Worm (Caenorhabditis elegans) whole organism, L1 larva: ENCODE results near the gene F22D3.4.
A peak's percentile ranks its signal among the peaks of the same experiment; 100 is the strongest.

Source experiments
- C16A3.4 ChIP-seq: fragments of 150-350 bp; optimal IDR thresholded peaks from 2 replicates; lab custom pipeline; 2014; ENCODE audit warnings: missing biosample characterization, missing genetic modification characterization
- Y116A8C.19 ChIP-seq: sonication (generic microtip); optimal IDR thresholded peaks from 2 replicates; lab custom pipeline; 2016; ENCODE audit warnings: missing compliant biosample characterization, missing genetic modification characterization, borderline replicate concordance
- aly-2 ChIP-seq: fragments of 150-350 bp; optimal IDR thresholded peaks from 2 replicates; lab custom pipeline; 2014; ENCODE audit warnings: missing biosample characterization, missing genetic modification characterization
- ama-1 ChIP-seq: fragments of 150-350 bp; optimal IDR thresholded peaks from 2 replicates; lab custom pipeline; 2014
- ceh-82 ChIP-seq, 3 experiments: fragments of 150-350 bp in 1 of 3; sonication (generic microtip) in 2 of 3; optimal IDR thresholded peaks; 2 replicates each; lab custom pipeline; 2014 to 2017; ENCODE audit warnings: missing biosample characterization in 3 of 3, missing genetic modification characterization in 3 of 3
- ceh-88 ChIP-seq: fragments of 200-800 bp; sonication (Bioruptor generic); IDR thresholded peaks from 2 replicates; pipeline ENCODE4 v1.3.6; 2022; ENCODE audit warnings: missing genetic modification characterization, missing compliant biosample characterization
- ceh-90 ChIP-seq: sonication (generic microtip); optimal IDR thresholded peaks from 2 replicates; lab custom pipeline; 2016; ENCODE audit warnings: missing genetic modification characterization, missing compliant biosample characterization
- dpl-1 ChIP-seq, 3 experiments: fragments of 150-350 bp in 2 of 3; sonication (generic microtip) in 1 of 3; optimal IDR thresholded peaks; 2 replicates each; lab custom pipeline; 2014 to 2017; ENCODE audit warnings: missing biosample characterization in 3 of 3, missing genetic modification characterization in 3 of 3, missing genetic modification reagents in 3 of 3
- efl-1 ChIP-seq, 4 experiments: fragments of 150-350 bp; optimal IDR thresholded peaks in 3 of 4; peaks in 1 of 4; 1 replicate in 1 of 4; 2 replicates in 3 of 4; lab custom pipeline; 2014; ENCODE audit warnings: missing biosample characterization in 2 of 4, missing genetic modification characterization in 2 of 4, missing genetic modification reagents in 2 of 4
- efl-3 ChIP-seq: fragments of 200-800 bp; sonication (Bioruptor generic); optimal IDR thresholded peaks from 2 replicates; lab custom pipeline; 2018; ENCODE audit warnings: mild to moderate bottlenecking, missing genetic modification characterization, missing compliant biosample characterization
- egl-27 ChIP-seq, 2 experiments: fragments of 150-350 bp in 1 of 2; sonication (generic microtip); optimal IDR thresholded peaks; 3 replicates each; lab custom pipeline; 2017 to 2018; ENCODE audit warnings: missing biosample characterization in 2 of 2, missing genetic modification characterization in 2 of 2, missing genetic modification reagents in 2 of 2
- elt-2 ChIP-seq: sonication (generic microtip); optimal IDR thresholded peaks from 2 replicates; lab custom pipeline; 2016; ENCODE audit warnings: missing genetic modification characterization, mild to moderate bottlenecking, inconsistent platforms, missing compliant biosample characterization, missing genetic modification reagents
- elt-3 ChIP-seq, 6 experiments: fragments of 150-350 bp in 1 of 6; sonication (generic microtip); optimal IDR thresholded peaks; 2 replicates each; lab custom pipeline; 2017 to 2018; ENCODE audit warnings: missing biosample characterization in 6 of 6, missing genetic modification characterization in 6 of 6, inconsistent platforms in 1 of 6
- fkh-4 ChIP-seq: sonication (generic microtip); optimal IDR thresholded peaks from 2 replicates; lab custom pipeline; 2016; ENCODE audit warnings: missing compliant biosample characterization, missing genetic modification characterization, borderline replicate concordance
- fos-1 ChIP-seq: fragments of 150-350 bp; optimal IDR thresholded peaks from 2 replicates; lab custom pipeline; 2014; ENCODE audit warnings: missing biosample characterization, missing genetic modification characterization
- grh-1 ChIP-seq: fragments of 200-800 bp; sonication (Bioruptor generic); IDR thresholded peaks from 2 replicates; pipeline ENCODE4 v1.3.6; 2022; ENCODE audit warnings: missing genetic modification reagents, missing genetic modification characterization, missing compliant biosample characterization
- hlh-17 ChIP-seq: fragments of 200-800 bp; sonication (Bioruptor generic); optimal IDR thresholded peaks from 2 replicates; lab custom pipeline; 2018; ENCODE audit warnings: missing genetic modification characterization, mild to moderate bottlenecking, missing compliant biosample characterization, moderate library complexity, borderline replicate concordance
- hlh-4 ChIP-seq: sonication (generic microtip); optimal IDR thresholded peaks from 2 replicates; lab custom pipeline; 2016; ENCODE audit warnings: mild to moderate bottlenecking, missing genetic modification characterization, missing compliant biosample characterization
- lin-13 ChIP-seq: fragments of 150-350 bp; optimal IDR thresholded peaks from 2 replicates; lab custom pipeline; 2014; ENCODE audit warnings: missing biosample characterization, missing genetic modification reagents, missing genetic modification characterization
- lin-35 ChIP-seq, 2 experiments: fragments of 150-350 bp; optimal IDR thresholded peaks; 2 replicates each; lab custom pipeline; 2014; ENCODE audit warnings: missing biosample characterization in 2 of 2, missing genetic modification characterization in 2 of 2, missing genetic modification reagents in 2 of 2
- lin-39 ChIP-seq: fragments of 150-350 bp; optimal IDR thresholded peaks from 2 replicates; lab custom pipeline; 2014; ENCODE audit warnings: missing biosample characterization, missing genetic modification reagents, missing genetic modification characterization
- lir-3 ChIP-seq: sonication (generic microtip); optimal IDR thresholded peaks from 2 replicates; lab custom pipeline; 2016; ENCODE audit warnings: mild to moderate bottlenecking, missing genetic modification characterization, moderate library complexity, missing compliant biosample characterization; ENCODE audit not compliant: poor library complexity
- lsy-2 ChIP-seq, 2 experiments: fragments of 150-350 bp; optimal IDR thresholded peaks; 2 replicates each; lab custom pipeline; 2014; ENCODE audit warnings: missing biosample characterization in 2 of 2, missing genetic modification characterization in 2 of 2
- mab-9 ChIP-seq: fragments of 200-800 bp; sonication (Bioruptor generic); IDR thresholded peaks from 2 replicates; pipeline ENCODE4 v1.3.6; 2022; ENCODE audit warnings: missing genetic modification reagents, missing genetic modification characterization, missing compliant biosample characterization
- mef-2 ChIP-seq: fragments of 150-350 bp; optimal IDR thresholded peaks from 2 replicates; lab custom pipeline; 2014; ENCODE audit warnings: missing biosample characterization, missing genetic modification characterization
- nhr-20 ChIP-seq: sonication (generic microtip); optimal IDR thresholded peaks from 2 replicates; lab custom pipeline; 2016; ENCODE audit warnings: mild to moderate bottlenecking, missing genetic modification characterization, missing compliant biosample characterization
- nhr-28 ChIP-seq: fragments of 150-350 bp; optimal IDR thresholded peaks from 2 replicates; lab custom pipeline; 2014; ENCODE audit warnings: missing biosample characterization, missing genetic modification characterization
- nhr-47 ChIP-seq: sonication (generic microtip); optimal IDR thresholded peaks from 2 replicates; lab custom pipeline; 2016; ENCODE audit warnings: mild to moderate bottlenecking, missing genetic modification characterization, moderate library complexity, missing compliant biosample characterization
- nhr-85 ChIP-seq: sonication (generic microtip); peaks from one replicate; lab custom pipeline; 2016; ENCODE audit warnings: missing genetic modification characterization, inconsistent platforms, missing compliant biosample characterization
- pax-3 ChIP-seq: fragments of 200-800 bp; sonication (Bioruptor generic); optimal IDR thresholded peaks from 2 replicates; lab custom pipeline; 2018; ENCODE audit warnings: mild to moderate bottlenecking, missing genetic modification characterization, moderate library complexity, missing compliant biosample characterization
- rnt-1 ChIP-seq: sonication (generic microtip); optimal IDR thresholded peaks from 2 replicates; lab custom pipeline; 2016; ENCODE audit warnings: mild to moderate bottlenecking, missing genetic modification characterization, moderate library complexity, missing compliant biosample characterization
- skn-1 ChIP-seq: fragments of 150-350 bp; optimal IDR thresholded peaks from 2 replicates; lab custom pipeline; 2014; ENCODE audit warnings: missing biosample characterization, missing genetic modification characterization
- snpc-4 ChIP-seq: fragments of 150-350 bp; optimal IDR thresholded peaks from 2 replicates; lab custom pipeline; 2014; ENCODE audit warnings: missing biosample characterization, missing genetic modification characterization
- snu-23 ChIP-seq: sonication (generic microtip); optimal IDR thresholded peaks from 2 replicates; lab custom pipeline; 2016; ENCODE audit warnings: missing genetic modification characterization, missing compliant biosample characterization
- swsn-7 ChIP-seq: sonication (generic microtip); optimal IDR thresholded peaks from 2 replicates; lab custom pipeline; 2016; ENCODE audit warnings: missing genetic modification characterization, missing compliant biosample characterization
- unc-130 ChIP-seq: fragments of 150-350 bp; optimal IDR thresholded peaks from 2 replicates; lab custom pipeline; 2017; ENCODE audit warnings: missing biosample characterization, missing genetic modification characterization, inconsistent platforms
- unc-30 ChIP-seq: sonication (generic microtip); optimal IDR thresholded peaks from 2 replicates; lab custom pipeline; 2017; ENCODE audit warnings: missing biosample characterization, missing genetic modification characterization
- unc-62 ChIP-seq: fragments of 150-350 bp; optimal IDR thresholded peaks from 2 replicates; lab custom pipeline; 2014; ENCODE audit warnings: missing biosample characterization, missing genetic modification reagents, missing genetic modification characterization
- ztf-11 ChIP-seq, 2 experiments: sonication (generic microtip); optimal IDR thresholded peaks; 2 replicates each; lab custom pipeline; 2016 to 2017; ENCODE audit warnings: missing genetic modification characterization in 2 of 2, missing biosample characterization in 1 of 2, missing compliant biosample characterization in 1 of 2
- ztf-4 ChIP-seq: fragments of 150-350 bp; optimal IDR thresholded peaks from 2 replicates; lab custom pipeline; 2014; ENCODE audit warnings: missing biosample characterization, missing genetic modification characterization

F22D3.4 gene

DNA sequence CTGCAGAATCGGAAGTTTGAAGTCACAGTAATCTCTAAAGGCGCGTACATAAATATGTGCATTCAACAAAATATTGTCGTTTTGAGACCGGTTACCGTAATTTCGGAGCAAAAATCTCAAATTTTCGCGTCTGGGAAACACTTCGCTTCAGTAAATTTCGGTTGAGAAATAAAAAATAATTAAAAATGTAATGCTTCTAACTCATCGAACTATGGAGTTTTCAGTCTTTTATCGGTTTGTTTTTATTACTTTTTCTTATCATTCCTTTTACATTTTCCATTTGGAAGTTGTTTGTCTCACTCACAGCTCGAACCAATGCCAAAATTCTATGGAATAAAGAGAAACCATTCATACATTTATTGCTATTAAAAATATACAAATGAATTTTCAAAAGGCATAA lies 39.2 kb downstream of the F22D3.4 start (continued):
- TF ChIP-seq egl-27 (tag; optimal IDR thresholded peaks at IDR 0.05; lab: Kevin White, UChicago) (no peak), skn-1 (tag; lab: Kevin White, UChicago) (no peak), nhr-85 (peak; percentile 17), ceh-88 (GFP tag; lab: Robert Waterston, UW) (peak; percentile 59), nhr-47 (tag; lab: Kevin White, UChicago) (peak; percentile 58), fkh-4 (tag; lab: Kevin White, UChicago) (no peak), dpl-1 (GFP tag; optimal IDR thresholded peaks at IDR 0.05; lab: Kevin White, UChicago) (peak in 1 of 3 experiments; percentile 18), ztf-11 (tag; optimal IDR thresholded peaks at IDR 0.05; lab: Kevin White, UChicago) (peak in 1 of 2 experiments; percentile 7), mef-2 (tag; lab: Kevin White, UChicago) (no peak), mab-9 (GFP tag; lab: Robert Waterston, UW) (0 out of 2 replicates have a peak, but pooled peaks have one; percentile 38), snu-23 (GFP tag; lab: Kevin White, UChicago) (peak; percentile 89), aly-2 (tag; lab: Kevin White, UChicago) (peak; percentile 99), unc-30 (tag; lab: Kevin White, UChicago) (no peak), nhr-20 (tag; lab: Kevin White, UChicago) (peak; percentile 78), nhr-28 (no peak), Y116A8C.19 (tag; lab: Kevin White, UChicago) (no peak), lsy-2 (tag; optimal IDR thresholded peaks at IDR 0.05; lab: Kevin White, UChicago) (peak; percentile 21 to 55), efl-3 (GFP tag; lab: Kevin White, UChicago) (no peak), ama-1 (lab: Kevin White, UChicago) (peak; percentile 72), rnt-1 (peak; percentile 43), ceh-82 (tag; optimal IDR thresholded peaks at IDR 0.05; lab: Kevin White, UChicago) (no peak), ztf-4 (peak; percentile 55), snpc-4 (tag; lab: Kevin White, UChicago) (no peak), lir-3 (tag; lab: Kevin White, UChicago) (peak; percentile 46), C16A3.4 (peak; percentile 39), hlh-4 (tag; lab: Kevin White, UChicago) (no peak), grh-1 (0 out of 2 replicates have a peak, but pooled peaks have one; percentile 22), hlh-17 (GFP tag; lab: Kevin White, UChicago) (no peak), pax-3 (tag; lab: Kevin White, UChicago) (peak; percentile 70), ceh-90 (tag; lab: Kevin White, UChicago) (no peak), unc-62 (GFP tag; lab: Kevin White, UChicago) (no peak), lin-13 (GFP tag; lab: Kevin White, UChicago) (peak; percentile 18)

ce11 chrII:6887319-6888005 lies 39.9 kb downstream of the F22D3.4 start, which contains the start of gene pmp-2:
Gene pmp-2, minus strand, starts transcription at chrII:6887805.
- TF ChIP-seq elt-2 (tag; lab: Kevin White, UChicago) (peak; percentile 10), swsn-7 (tag; lab: Kevin White, UChicago) (no peak), unc-130 (tag; lab: Kevin White, UChicago) (no peak), lin-39 (tag; lab: Kevin White, UChicago) (no peak), elt-3 (tag; optimal IDR thresholded peaks at IDR 0.05; lab: Kevin White, UChicago) (peak in 2 of 6 experiments; percentile 49 to 51), lin-35 (GFP tag; optimal IDR thresholded peaks at IDR 0.05; lab: Kevin White, UChicago) (peak in 1 of 2 experiments; percentile 4), ceh-82 (tag; optimal IDR thresholded peaks at IDR 0.05; lab: Kevin White, UChicago) (no peak), efl-1 (optimal IDR thresholded peaks at IDR 0.05; lab: Kevin White, UChicago) (no peak), efl-1 (GFP tag; optimal IDR thresholded peaks at IDR 0.05 in 1 of 2; lab: Kevin White, UChicago) (peak in 1 of 2 experiments; percentile 91), hlh-4 (tag; lab: Kevin White, UChicago) (no peak), nhr-20 (tag; lab: Kevin White, UChicago) (peak; percentile 80), unc-62 (GFP tag; lab: Kevin White, UChicago) (no peak), fos-1 (tag; lab: Kevin White, UChicago) (no peak)
- TF ChIP-seq, all 84 proteins: peak for 5
